Worm (Caenorhabditis elegans) whole organism, L2 larva: Measurements from ENCODE around the gene chin-1.

ENCODE experiments used
- aly-2 ChIP-seq: fragments of 150-350 bp; optimal IDR thresholded peaks from 2 replicates; lab custom pipeline; 2014; ENCODE audit warnings: missing biosample characterization, missing genetic modification characterization
- dmd-4 ChIP-seq: sonication (generic microtip); optimal IDR thresholded peaks from 2 replicates; lab custom pipeline; 2017; ENCODE audit warnings: missing biosample characterization, missing genetic modification characterization
- elt-3 ChIP-seq: sonication (generic microtip); optimal IDR thresholded peaks from 2 replicates; lab custom pipeline; 2017; ENCODE audit warnings: missing biosample characterization, missing genetic modification characterization
- nhr-10 ChIP-seq: sonication (generic microtip); optimal IDR thresholded peaks from 2 replicates; lab custom pipeline; 2017; ENCODE audit warnings: missing biosample characterization, missing genetic modification characterization
- zag-1 ChIP-seq: fragments of 150-350 bp; optimal IDR thresholded peaks from 2 replicates; lab custom pipeline; 2014; ENCODE audit warnings: missing biosample characterization, missing genetic modification characterization

ce11 chrIII:1009775-1010174 lies 27.2 kb downstream of the chin-1 start, which contains the start of gene clc-24:
- TF ChIP-seq aly-2 (tag; lab: Kevin White, UChicago) (no peak), elt-3 (tag; lab: Kevin White, UChicago) (no peak), nhr-10 (tag; lab: Kevin White, UChicago) (no peak), zag-1 (tag; lab: Kevin White, UChicago) (no peak), dmd-4 (tag; lab: Kevin White, UChicago) (no peak)
